Worm (Caenorhabditis elegans): ENCODE results near the gene T22G5.1.

- TF ChIP-seq lim-7 (GFP tag; IDR thresholded peaks at IDR 0.05) (no peak), ceh-82 (tag; optimal IDR thresholded peaks at IDR 0.05) (no peak), ama-1 (optimal IDR thresholded peaks at IDR 0.05) (no peak), tra-1 (GFP tag; IDR thresholded peaks at IDR 0.05) (no peak), zfp-2 (tag; optimal IDR thresholded peaks at IDR 0.05) (no peak), nhr-25 (tag; optimal IDR thresholded peaks at IDR 0.05; ENCODE audit: borderline replicate concordance, insufficient read depth) (no peak), nhr-102 (tag; optimal IDR thresholded peaks at IDR 0.05) (no peak), unc-62 (GFP tag; optimal IDR thresholded peaks at IDR 0.05 in 1 of 2) (no peak), unc-62 (tag; optimal IDR thresholded peaks at IDR 0.05) (no peak), lsy-2 (tag; optimal IDR thresholded peaks at IDR 0.05) (no peak), fkh-10 (GFP tag; optimal IDR thresholded peaks at IDR 0.05) (no peak)
These were observed 41.7 kb downstream of the T22G5.1 start, which contains the start of gene str-250 for ce11 chrV:13918341-13918740.

All from whole organism, L4 larva.